Worm (Caenorhabditis elegans): Measurements from ENCODE around the gene cec-7.
A peak's percentile ranks its signal among the peaks of the same experiment; 100 is the strongest.

The cec-7 gene

DNA sequence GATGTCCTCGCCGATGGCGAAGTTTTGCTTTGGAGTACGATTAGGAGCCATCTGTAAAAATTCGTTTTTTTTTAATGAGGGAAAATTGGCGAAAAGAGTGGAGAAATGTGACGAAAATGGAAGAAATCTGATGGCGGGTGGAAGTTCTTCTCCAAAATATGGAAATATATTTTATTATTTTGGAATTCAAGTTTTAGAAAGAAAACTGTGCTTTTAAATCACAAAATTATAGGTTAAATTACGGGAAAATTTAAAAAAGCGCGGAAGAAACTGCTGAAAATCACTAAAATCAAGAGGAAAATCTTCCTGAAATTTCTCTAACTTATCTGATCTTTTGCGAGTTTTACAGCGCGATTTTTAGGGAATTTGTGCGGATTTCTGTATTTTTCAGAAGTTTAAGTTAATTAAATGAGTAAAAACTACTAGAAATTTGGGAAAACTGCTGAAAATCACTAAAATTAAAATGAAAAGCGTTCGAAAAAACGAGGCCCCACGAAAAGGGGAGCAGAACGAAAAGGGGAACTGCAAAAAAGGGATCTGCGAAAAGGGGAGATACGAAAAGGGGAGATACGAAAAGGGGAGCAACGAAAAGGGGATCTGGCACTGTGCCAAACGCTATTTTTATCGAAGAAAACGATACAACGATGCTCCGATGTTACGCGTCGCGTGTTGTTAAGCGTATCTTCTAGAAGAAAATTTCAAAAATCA is at the start of gene cec-7, which contains the start of gene enu-3.5:
Gene cec-7, minus strand, starts transcription at position 51 of the 708 bp plus-strand sequence.
Gene enu-3.5, plus strand, starts transcription at position 670 of the 708 bp plus-strand sequence.
- TF ChIP-seq dox-1 (GFP tag; IDR thresholded peaks at IDR 0.05) (peak; percentile 41), ceh-27 (GFP tag; optimal IDR thresholded peaks at IDR 0.05) (no peak), aptf-2 (GFP tag; conservative IDR thresholded peaks at IDR 0.05) (0 out of 2 replicates have a peak, but pooled peaks have one; percentile 6), dpff-1 (tag; optimal IDR thresholded peaks at IDR 0.05) (no peak), ztf-25 (GFP tag; IDR thresholded peaks at IDR 0.05) (0 out of 2 replicates have a peak, but pooled peaks have one; percentile 15), B0035.1 (tag; optimal IDR thresholded peaks at IDR 0.05) (no peak), pbrm-1 (GFP tag; IDR thresholded peaks at IDR 0.05) (no peak), egrh-3 (GFP tag; IDR thresholded peaks at IDR 0.05) (peak; percentile 63; the same call in 1 of the 2 replicates), ceh-100 (GFP tag; IDR thresholded peaks at IDR 0.05) (peak; percentile 81), hsf-1 (GFP tag; IDR thresholded peaks at IDR 0.05) (0 out of 2 replicates have a peak, but pooled peaks have one; percentile 23), cebp-1 (GFP tag; IDR thresholded peaks at IDR 0.05) (no peak), cebp-1 (tag; optimal IDR thresholded peaks at IDR 0.05) (no peak), pha-4 (tag; optimal IDR thresholded peaks at IDR 0.05) (no peak), lin-35 (GFP tag; optimal IDR thresholded peaks at IDR 0.05) (no peak)

DNA sequence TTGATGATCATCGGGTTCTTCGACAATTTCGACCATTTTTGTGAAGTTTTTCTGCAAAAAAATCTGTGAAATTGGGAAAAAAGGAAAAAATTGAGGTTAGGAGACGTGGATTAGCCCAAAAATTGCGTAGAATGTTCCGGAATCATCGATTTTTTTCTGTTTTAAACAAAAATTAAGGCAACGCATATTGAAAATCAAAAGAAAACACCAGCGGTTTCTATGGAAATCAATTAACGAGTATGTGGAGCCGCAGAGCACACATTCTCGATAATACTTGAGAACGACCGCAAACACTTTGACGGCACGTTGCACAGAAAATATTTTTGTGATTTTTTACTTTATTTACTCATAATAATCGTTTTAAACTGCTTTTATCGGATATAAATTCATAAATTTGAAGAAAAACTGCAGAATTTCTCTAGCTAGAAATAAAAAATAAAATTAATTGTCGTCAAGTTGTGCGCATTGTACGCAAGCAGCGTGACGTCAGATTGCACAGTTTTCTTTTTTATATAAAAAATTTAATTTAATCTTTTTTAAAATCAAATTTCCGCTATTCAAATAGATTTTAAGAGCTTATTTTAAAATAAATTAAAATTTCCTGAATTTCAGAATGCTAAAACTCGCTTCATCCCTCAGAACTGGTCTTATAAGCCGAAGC is 48.7 kb upstream of the cec-7 start, which contains the start of the genes npp-25 and mrps-10:
Gene npp-25, minus strand, starts transcription at position 51 of the 661 bp plus-strand sequence.
Gene mrps-10, plus strand, starts transcription at position 611 of the 661 bp plus-strand sequence.
- TF ChIP-seq hmg-20 (GFP tag; IDR thresholded peaks at IDR 0.05) (no peak), ztf-18 (tag; optimal IDR thresholded peaks at IDR 0.05) (peak; percentile 43), ztf-22 (GFP tag; optimal IDR thresholded peaks at IDR 0.05) (no peak), F49E8.2 (tag; optimal IDR thresholded peaks at IDR 0.05; ENCODE audit: insufficient read depth) (no peak), attf-5 (GFP tag; optimal IDR thresholded peaks at IDR 0.05) (peak; percentile 13), B0019.2 (GFP tag; conservative IDR thresholded peaks at IDR 0.05) (no peak), lin-35 (GFP tag; optimal IDR thresholded peaks at IDR 0.05) (peak in 1 of 3 experiments; percentile 2), pha-4 (tag; optimal IDR thresholded peaks at IDR 0.05) (no peak), Y53F4B.3 (GFP tag; IDR thresholded peaks at IDR 0.05) (no peak), nhr-27 (tag; optimal IDR thresholded peaks at IDR 0.05) (no peak), lsl-1 (GFP tag; optimal IDR thresholded peaks at IDR 0.05) (peak; percentile 8), lin-40 (tag; optimal IDR thresholded peaks at IDR 0.05) (no peak)

DNA sequence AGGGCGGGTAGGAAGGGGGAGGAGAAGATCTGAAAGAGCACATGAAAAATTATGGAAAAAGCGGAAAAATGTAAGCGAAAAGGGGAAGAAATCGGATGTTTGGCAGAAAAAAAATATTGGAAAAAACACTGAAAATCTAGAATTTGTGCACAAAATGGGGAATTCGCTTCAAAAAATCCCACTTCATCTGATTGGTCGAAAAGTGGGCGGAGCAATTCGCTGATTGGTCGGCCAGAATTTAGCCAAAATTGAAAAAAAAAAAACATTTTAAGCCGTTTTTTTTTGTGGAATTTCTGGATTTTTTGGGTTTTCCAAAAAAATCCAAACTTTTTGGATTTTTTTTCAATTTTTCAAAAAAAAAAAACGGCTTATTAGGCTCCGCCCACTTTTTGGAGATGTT is 43.4 kb upstream of the cec-7 start:
- TF ChIP-seq zim-3 (tag; optimal IDR thresholded peaks at IDR 0.05), result no peak
- no peak for TF ChIP-seq rcor-1 (GFP tag; IDR thresholded peaks at IDR 0.05)
- TF ChIP-seq ets-4 (GFP tag; optimal IDR thresholded peaks at IDR 0.05), result no peak
- no peak for TF ChIP-seq lin-40 (tag; optimal IDR thresholded peaks at IDR 0.05)
- TF ChIP-seq B0035.1 (tag; optimal IDR thresholded peaks at IDR 0.05), result no peak
- TF ChIP-seq chd-7 (tag; optimal IDR thresholded peaks at IDR 0.05), result no peak

DNA sequence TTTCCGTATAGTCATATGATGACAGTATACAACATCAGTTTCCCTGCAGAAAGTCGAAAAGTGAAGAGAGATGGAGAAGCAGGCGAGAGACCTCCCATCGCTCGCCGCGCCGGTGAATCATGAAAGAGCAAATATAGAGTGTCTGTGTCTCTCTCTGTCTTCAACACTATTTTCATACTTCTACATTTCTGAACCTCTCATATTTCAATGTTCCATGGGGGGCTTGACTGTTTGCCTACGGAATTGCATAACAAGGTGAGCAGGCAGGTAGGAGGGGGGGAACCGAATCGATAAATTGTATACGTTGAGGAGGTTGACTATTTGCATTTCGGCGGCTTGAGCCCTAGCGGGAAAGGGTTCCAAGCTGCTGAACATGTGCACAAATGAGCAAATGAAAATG is 42.5 kb upstream of the cec-7 start:
- TF ChIP-seq xnd-1 (tag; optimal IDR thresholded peaks at IDR 0.05) (no peak), nhr-80 (tag; optimal IDR thresholded peaks at IDR 0.05) (peak; percentile 71), hsf-1 (GFP tag; IDR thresholded peaks at IDR 0.05) (no peak), B0261.1 (tag; optimal IDR thresholded peaks at IDR 0.05) (no peak), sea-2 (GFP tag; IDR thresholded peaks at IDR 0.05) (no peak), aptf-3 (GFP tag; IDR thresholded peaks at IDR 0.05) (no peak), F55B11.4 (tag; optimal IDR thresholded peaks at IDR 0.05; ENCODE audit: borderline replicate concordance, insufficient read depth) (no peak), Y79H2A.3 (GFP tag; conservative IDR thresholded peaks at IDR 0.05) (no peak), aptf-2 (GFP tag; conservative IDR thresholded peaks at IDR 0.05) (0 out of 2 replicates have a peak, but pooled peaks have one; percentile 11), Y53F4B.3 (GFP tag; IDR thresholded peaks at IDR 0.05) (no peak), C06A6.2 (GFP tag; conservative IDR thresholded peaks at IDR 0.05) (no peak), atf-7 (tag; optimal IDR thresholded peaks at IDR 0.05) (no peak), pha-4 (tag; optimal IDR thresholded peaks at IDR 0.05) (no peak), F33H1.4 (GFP tag; IDR thresholded peaks at IDR 0.05) (no peak), lsy-27 (tag; optimal IDR thresholded peaks at IDR 0.05; ENCODE audit: borderline replicate concordance, insufficient read depth) (no peak), snpc-3.4 (tag; optimal IDR thresholded peaks at IDR 0.05) (no peak), ztf-22 (GFP tag; optimal IDR thresholded peaks at IDR 0.05) (no peak)
